Worm (Caenorhabditis elegans): Measurements from ENCODE around the gene mix-1.

DNA sequence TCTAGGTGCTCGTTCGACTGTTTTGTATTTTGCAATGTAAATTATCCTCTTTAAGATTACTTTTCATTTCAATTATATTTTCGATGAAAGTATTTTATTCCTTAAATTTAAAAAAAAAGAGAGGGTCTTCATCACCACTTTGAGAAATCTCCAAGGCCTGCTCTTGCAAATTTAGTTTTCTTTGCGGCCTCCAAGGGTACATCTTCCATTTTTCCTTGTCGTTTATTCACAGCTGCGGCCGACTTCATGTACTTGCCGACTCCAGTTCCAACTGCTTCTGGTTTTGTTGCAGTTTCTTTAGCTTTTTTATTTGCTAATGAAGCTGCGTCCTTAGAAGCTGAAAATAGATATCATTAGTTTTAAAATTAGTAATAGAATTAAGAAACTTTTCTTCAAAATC, 46.7 kb downstream of the mix-1 start:
- TF ChIP-seq W03F9.2 (tag; optimal IDR thresholded peaks at IDR 0.05), result no peak
- no peak for TF ChIP-seq him-1 (tag; optimal IDR thresholded peaks at IDR 0.05)

Data from whole organism, L4/young adult.